Worm (Caenorhabditis elegans): ENCODE results near the gene fbxc-19.

DNA sequence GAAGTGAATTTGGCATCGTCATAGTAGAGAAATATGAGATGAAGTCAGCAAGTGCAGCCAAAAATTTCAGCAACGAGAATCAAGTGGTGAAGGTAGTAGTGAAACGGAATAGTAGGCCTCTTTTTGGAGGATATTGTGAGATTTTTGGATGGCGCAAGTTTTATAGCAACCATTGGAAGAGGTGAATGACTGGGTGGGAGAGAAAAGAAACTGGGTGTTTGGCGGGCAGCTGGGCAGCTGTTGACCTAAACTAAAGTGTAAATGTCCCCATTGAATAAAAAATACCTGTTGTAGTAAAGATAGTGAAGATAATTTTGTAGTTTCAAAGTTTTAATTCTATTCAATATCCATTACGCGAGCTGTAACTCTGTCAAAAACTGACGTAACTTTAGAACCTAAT is 4.2 kb upstream of the fbxc-19 start:
- TF ChIP-seq nhr-237 (tag; optimal IDR thresholded peaks at IDR 0.05) (no peak), lir-3 (tag; optimal IDR thresholded peaks at IDR 0.05) (no peak), lin-39 (tag; optimal IDR thresholded peaks at IDR 0.05) (no peak), ama-1 (optimal IDR thresholded peaks at IDR 0.05) (no peak)
